Worm (Caenorhabditis elegans) whole organism, L4 larva: ENCODE data around the gene C08G5.6.

Experiments used
- D1046.2 ChIP-seq: fragments of 200-800 bp; sonication (Bioruptor generic); IDR thresholded peaks from 2 replicates; pipeline ENCODE4 v1.3.6; 2022; ENCODE audit warnings: missing genetic modification characterization, missing compliant biosample characterization
- F26F4.8 ChIP-seq: fragments of 200-800 bp; sonication (Bioruptor generic); conservative IDR thresholded peaks from 2 replicates; pipeline ENCODE4 v1.3.6; 2022; ENCODE audit warnings: missing genetic modification characterization, missing compliant biosample characterization
- F49E8.2 ChIP-seq: sonication (generic microtip); optimal IDR thresholded peaks from 2 replicates; lab custom pipeline; 2016; ENCODE audit warnings: missing compliant biosample characterization, mild to moderate bottlenecking, missing genetic modification characterization, borderline replicate concordance
- T26A8.4 ChIP-seq: fragments of 200-800 bp; sonication (Bioruptor generic); IDR thresholded peaks from 2 replicates; pipeline ENCODE4 v1.3.6; 2022; ENCODE audit warnings: missing genetic modification characterization, missing compliant biosample characterization
- Y48G9A.11 ChIP-seq: fragments of 200-800 bp; sonication (Bioruptor generic); IDR thresholded peaks from 2 replicates; pipeline ENCODE4 v1.3.6; 2022; ENCODE audit warnings: missing genetic modification reagents, missing genetic modification characterization, missing compliant biosample characterization
- ZK337.2 ChIP-seq: fragments of 200-800 bp; sonication (Bioruptor generic); IDR thresholded peaks from 2 replicates; pipeline ENCODE4 v1.3.6; 2022; ENCODE audit warnings: missing genetic modification reagents, missing genetic modification characterization, missing compliant biosample characterization
- ZK546.5 ChIP-seq, 2 experiments: sonication (generic microtip); optimal IDR thresholded peaks; 2 replicates each; lab custom pipeline; 2017; ENCODE audit warnings: missing biosample characterization in 2 of 2, missing genetic modification characterization in 2 of 2
- aha-1 ChIP-seq: fragments of 150-350 bp; peaks from one replicate; lab custom pipeline; 2014; ENCODE audit warnings: missing biosample characterization, missing genetic modification characterization
- ceh-28 ChIP-seq: fragments of 150-350 bp; optimal IDR thresholded peaks from 2 replicates; lab custom pipeline; 2014; ENCODE audit warnings: missing biosample characterization, missing genetic modification reagents, missing genetic modification characterization
- ces-1 ChIP-seq: fragments of 150-350 bp; sonication (generic microtip); optimal IDR thresholded peaks from 4 replicates; lab custom pipeline; 2014; ENCODE audit warnings: missing biosample characterization, missing genetic modification reagents, missing genetic modification characterization
- dmd-6 ChIP-seq: fragments of 200-800 bp; sonication (Bioruptor generic); IDR thresholded peaks from 2 replicates; pipeline ENCODE4 v1.3.6; 2022; ENCODE audit warnings: missing genetic modification reagents, missing genetic modification characterization, missing compliant biosample characterization
- dpl-1 ChIP-seq: fragments of 150-350 bp; optimal IDR thresholded peaks from 2 replicates; lab custom pipeline; 2014; ENCODE audit warnings: missing biosample characterization, missing genetic modification reagents, missing genetic modification characterization
- fkh-10 ChIP-seq: fragments of 150-350 bp; optimal IDR thresholded peaks from 2 replicates; lab custom pipeline; 2014; ENCODE audit warnings: missing biosample characterization, missing genetic modification reagents, missing genetic modification characterization
- fos-1 ChIP-seq: fragments of 150-350 bp; optimal IDR thresholded peaks from 2 replicates; lab custom pipeline; 2014; ENCODE audit warnings: missing biosample characterization, missing genetic modification characterization
- gei-8 ChIP-seq: fragments of 200-800 bp; sonication (Bioruptor generic); optimal IDR thresholded peaks from 2 replicates; lab custom pipeline; 2018; ENCODE audit warnings: mild to moderate bottlenecking, missing genetic modification characterization, missing compliant biosample characterization
- hif-1 ChIP-seq, 2 experiments: sonication (generic microtip); optimal IDR thresholded peaks; 2 replicates each; lab custom pipeline; 2016 to 2017; ENCODE audit warnings: missing compliant biosample characterization in 2 of 2, missing genetic modification characterization in 2 of 2, missing genetic modification reagents in 2 of 2, missing genotype in 2 of 2, mild to moderate bottlenecking in 1 of 2
- hmg-1.1 ChIP-seq: fragments of 200-800 bp; sonication (Bioruptor generic); IDR thresholded peaks from 2 replicates; pipeline ENCODE4 v1.3.6; 2022; ENCODE audit warnings: missing genetic modification reagents, missing genetic modification characterization, missing compliant biosample characterization
- lin-29 ChIP-seq: fragments of 200-800 bp; sonication (Bioruptor generic); IDR thresholded peaks from 2 replicates; pipeline ENCODE4 v1.3.6; 2022; ENCODE audit warnings: missing genetic modification reagents, missing genetic modification characterization, missing compliant biosample characterization
- lin-38 ChIP-seq: fragments of 200-800 bp; sonication (Bioruptor generic); IDR thresholded peaks from 2 replicates; pipeline ENCODE4 v1.3.6; 2022; ENCODE audit warnings: missing genetic modification reagents, missing genetic modification characterization, missing compliant biosample characterization
- madf-5 ChIP-seq, 2 experiments: fragments of 200-800 bp; sonication (Bioruptor generic); IDR thresholded peaks; 2 replicates each; pipeline ENCODE4 v1.3.6; 2022; ENCODE audit warnings: missing compliant biosample characterization in 2 of 2, missing genetic modification characterization in 2 of 2
- mep-1 ChIP-seq: fragments of 150-350 bp; sonication (generic microtip); optimal IDR thresholded peaks from 3 replicates; lab custom pipeline; 2014; ENCODE audit warnings: missing biosample characterization, missing genetic modification characterization
- mes-2 ChIP-seq: sonication (generic microtip); optimal IDR thresholded peaks from 2 replicates; lab custom pipeline; 2016; ENCODE audit warnings: missing genotype, mild to moderate bottlenecking, missing genetic modification characterization, missing compliant biosample characterization; ENCODE audit not compliant: poor library complexity, severe bottlenecking
- nhr-102 ChIP-seq: sonication (generic microtip); optimal IDR thresholded peaks from 2 replicates; lab custom pipeline; 2016; ENCODE audit warnings: mild to moderate bottlenecking, missing genetic modification characterization, moderate library complexity, missing compliant biosample characterization
- nhr-11 ChIP-seq: fragments of 150-350 bp; optimal IDR thresholded peaks from 2 replicates; lab custom pipeline; 2014; ENCODE audit warnings: missing biosample characterization, missing genetic modification characterization
- nhr-237 ChIP-seq: sonication (generic microtip); optimal IDR thresholded peaks from 2 replicates; lab custom pipeline; 2017; ENCODE audit warnings: missing biosample characterization, missing genetic modification characterization
- nhr-42 ChIP-seq: fragments of 200-800 bp; sonication (Bioruptor generic); IDR thresholded peaks from 2 replicates; pipeline ENCODE4 v1.3.6; 2022; ENCODE audit warnings: missing genetic modification characterization, missing compliant biosample characterization
- nhr-6 ChIP-seq: fragments of 150-350 bp; optimal IDR thresholded peaks from 2 replicates; lab custom pipeline; 2014; ENCODE audit warnings: missing biosample characterization, missing genetic modification characterization
- nhr-76 ChIP-seq: fragments of 150-350 bp; optimal IDR thresholded peaks from 2 replicates; lab custom pipeline; 2014; ENCODE audit warnings: missing biosample characterization, missing genetic modification characterization
- nhr-77 ChIP-seq: fragments of 150-350 bp; optimal IDR thresholded peaks from 2 replicates; lab custom pipeline; 2014; ENCODE audit warnings: missing biosample characterization, missing genetic modification characterization
- php-3 ChIP-seq: fragments of 200-800 bp; sonication (Bioruptor generic); IDR thresholded peaks from 2 replicates; pipeline ENCODE4 v1.3.6; 2022; ENCODE audit warnings: missing genetic modification reagents, missing genetic modification characterization, missing compliant biosample characterization
- pqm-1 ChIP-seq: sonication (generic microtip); optimal IDR thresholded peaks from 2 replicates; lab custom pipeline; 2017; ENCODE audit warnings: missing biosample characterization, missing genetic modification characterization
- saeg-2 ChIP-seq: fragments of 200-800 bp; sonication (Bioruptor generic); IDR thresholded peaks from 2 replicates; pipeline ENCODE4 v1.3.6; 2022; ENCODE audit warnings: missing genetic modification reagents, missing genetic modification characterization, missing compliant biosample characterization
- spr-1 ChIP-seq: sonication (generic microtip); optimal IDR thresholded peaks from 2 replicates; lab custom pipeline; 2016; ENCODE audit warnings: mild to moderate bottlenecking, missing genetic modification characterization, missing compliant biosample characterization
- unc-130 ChIP-seq: sonication (generic microtip); optimal IDR thresholded peaks from 2 replicates; lab custom pipeline; 2016; ENCODE audit warnings: missing genetic modification reagents, missing genetic modification characterization, missing compliant biosample characterization
- unc-62 ChIP-seq, 3 experiments: fragments of 150-350 bp in 1 of 3; sonication (generic microtip); optimal IDR thresholded peaks in 2 of 3; peaks in 1 of 3; 1 replicate in 1 of 3; 2 replicates in 2 of 3; lab custom pipeline; 2014 to 2017; ENCODE audit warnings: missing biosample characterization in 3 of 3, missing genetic modification characterization in 3 of 3, missing genetic modification reagents in 3 of 3, missing genotype in 1 of 3
- zag-1 ChIP-seq: fragments of 150-350 bp; optimal IDR thresholded peaks from 2 replicates; lab custom pipeline; 2014; ENCODE audit warnings: missing biosample characterization, missing genetic modification characterization

C08G5.6 gene

ce11 chrII:770253-770652 lies at the start of gene C08G5.6:
TSS of gene C08G5.6 (plus strand) at chrII:770553.
- TF ChIP-seq nhr-76 (tag; lab: Kevin White, UChicago) (no peak), lin-38 (GFP tag; lab: Robert Waterston, UW) (no peak), ZK546.5 (tag; optimal IDR thresholded peaks at IDR 0.05; lab: Kevin White, UChicago) (no peak), Y48G9A.11 (no peak), zag-1 (no peak), mep-1 (tag; lab: Kevin White, UChicago) (no peak), nhr-42 (no peak), gei-8 (no peak)

- TF ChIP-seq aha-1 (tag; lab: Kevin White, UChicago) (peak; percentile 14), lin-29 (GFP tag; lab: Robert Waterston, UW) (no peak), zag-1 (no peak), saeg-2 (GFP tag; lab: Robert Waterston, UW) (no peak), lin-38 (GFP tag; lab: Robert Waterston, UW) (no peak)
These were observed 48.4 kb upstream of the C08G5.6 start for ce11 chrII:721931-722330.

DNA sequence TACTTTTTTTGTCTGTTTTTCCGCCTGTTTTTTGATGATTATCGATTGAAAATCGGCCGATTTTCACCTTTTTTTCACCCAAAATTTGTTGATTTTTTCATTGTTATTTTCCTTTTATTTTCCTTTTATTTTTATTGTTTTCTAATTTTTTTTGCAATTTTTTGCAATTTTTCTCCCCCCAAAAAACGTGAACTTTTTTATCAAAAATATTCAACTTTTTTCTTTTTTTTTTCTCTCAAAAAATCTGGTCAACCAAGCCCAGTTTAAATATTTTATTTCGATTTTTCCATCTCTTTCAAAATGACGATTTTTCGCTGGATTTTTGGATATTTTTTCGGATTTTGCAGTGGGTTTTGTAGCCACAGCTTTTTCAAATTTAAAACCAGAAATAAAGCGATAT lies 46.9 kb upstream of the C08G5.6 start, which contains the start of gene rfip-2:
rfip-2 (plus strand) TSS at position 301 of the 400 bp plus-strand sequence.
- peak; percentile 6 for TF ChIP-seq aha-1 (tag; lab: Kevin White, UChicago)
- TF ChIP-seq D1046.2 (GFP tag; lab: Robert Waterston, UW) = no peak
- TF ChIP-seq madf-5 (GFP tag; IDR thresholded peaks at IDR 0.05; lab: Robert Waterston, UW) = no peak
- TF ChIP-seq mes-2 (tag; lab: Kevin White, UChicago) = no peak

ce11 chrII:724004-724403 lies 46.3 kb upstream of the C08G5.6 start:
- TF ChIP-seq fkh-10 (no peak), mep-1 (tag; lab: Kevin White, UChicago) (no peak), ceh-28 (tag; lab: Kevin White, UChicago) (peak; percentile 99), nhr-6 (tag; lab: Kevin White, UChicago) (no peak), fos-1 (tag; lab: Kevin White, UChicago) (no peak), unc-62 (GFP tag; optimal IDR thresholded peaks at IDR 0.05 in 1 of 2; lab: Kevin White, UChicago) (no peak), unc-62 (tag; optimal IDR thresholded peaks at IDR 0.05; lab: Kevin White, UChicago) (no peak), F49E8.2 (tag; lab: Kevin White, UChicago) (no peak), lin-38 (GFP tag; lab: Robert Waterston, UW) (no peak), dmd-6 (GFP tag; lab: Robert Waterston, UW) (no peak), spr-1 (tag; lab: Kevin White, UChicago) (no peak), aha-1 (tag; lab: Kevin White, UChicago) (peak; percentile 0), pqm-1 (tag; lab: Kevin White, UChicago) (no peak), dpl-1 (GFP tag; lab: Kevin White, UChicago) (no peak), nhr-102 (tag; lab: Kevin White, UChicago) (no peak)

DNA sequence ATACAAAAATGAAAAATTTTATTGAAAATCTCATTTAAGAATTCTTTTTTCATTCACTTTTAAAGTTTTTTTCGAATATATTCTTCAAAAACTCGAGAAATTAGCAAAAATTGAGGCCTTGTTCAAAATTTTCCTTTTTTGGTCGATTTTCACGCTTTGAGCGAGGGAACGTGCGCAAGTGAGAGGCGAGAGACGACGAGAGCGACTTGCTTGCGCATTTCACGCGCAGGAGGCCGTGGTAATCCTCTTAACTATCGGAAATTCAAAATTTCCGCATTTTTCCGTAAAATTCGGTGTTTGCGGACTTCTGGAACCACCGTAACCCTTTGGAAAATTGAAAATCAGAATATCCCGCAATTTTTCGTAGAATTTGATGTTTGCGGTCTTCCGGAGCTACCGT lies 40.4 kb upstream of the C08G5.6 start:
- no peak for TF ChIP-seq nhr-11 (tag; lab: Kevin White, UChicago)
- no peak for TF ChIP-seq php-3
- peak; percentile 34 for TF ChIP-seq mes-2 (tag; lab: Kevin White, UChicago)
- no peak for TF ChIP-seq F26F4.8 (GFP tag; lab: Robert Waterston, UW)
- TF ChIP-seq unc-130 (GFP tag; lab: Kevin White, UChicago) = no peak
- no peak for TF ChIP-seq dmd-6 (GFP tag; lab: Robert Waterston, UW)
- TF ChIP-seq hif-1 (tag; optimal IDR thresholded peaks at IDR 0.05; lab: Kevin White, UChicago) = no peak
- no peak for TF ChIP-seq zag-1
- no peak for TF ChIP-seq nhr-77
- TF ChIP-seq ces-1 (GFP tag; lab: Kevin White, UChicago) = no peak
- TF ChIP-seq nhr-237 (tag; lab: Kevin White, UChicago) = no peak
- TF ChIP-seq spr-1 (tag; lab: Kevin White, UChicago) = no peak
- peak; percentile 67 for TF ChIP-seq aha-1 (tag; lab: Kevin White, UChicago)
- TF ChIP-seq pqm-1 (tag; lab: Kevin White, UChicago) = no peak
- TF ChIP-seq T26A8.4 (GFP tag; lab: Robert Waterston, UW) = no peak
- peak; percentile 39; the same call in 1 of the 2 replicates for TF ChIP-seq hmg-1.1 (GFP tag; lab: Robert Waterston, UW)
- 0 out of 2 replicates have a peak, but pooled peaks have one; percentile 7 for TF ChIP-seq ZK337.2
- TF ChIP-seq nhr-42 = no peak
- peak; percentile 39; the same call in 1 of the 2 replicates for TF ChIP-seq lin-38 (GFP tag; lab: Robert Waterston, UW)
- TF ChIP-seq, all 104 proteins: peak for 5
